Fruit fly (Drosophila melanogaster): ENCODE data around the gene bru3.

Gene bru3

DNA sequence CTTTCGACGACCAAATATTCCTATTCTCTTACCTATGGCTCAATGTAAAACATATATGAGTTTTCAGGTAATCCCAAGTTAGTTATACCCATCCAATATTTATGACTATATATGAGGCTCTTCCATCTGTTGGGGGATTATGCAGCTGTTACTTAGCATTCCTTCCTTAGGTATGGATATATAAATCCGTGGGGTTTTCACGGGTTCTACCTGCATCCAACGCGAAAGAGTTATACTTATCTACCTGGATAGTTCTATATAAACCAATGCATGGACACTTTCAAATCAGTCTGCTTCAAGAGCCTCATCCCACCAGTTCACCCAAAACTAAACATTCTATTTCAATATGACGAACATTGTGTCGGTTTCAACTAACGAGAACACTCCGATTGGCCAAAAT is 34.3 kb upstream of the bru3 start, which contains the start of gene CG43184:
TSS of gene CG43184 (plus strand) at position 301 of the 400 bp plus-strand sequence.
- TF ChIP-seq gce (GFP tag; IDR thresholded peaks at IDR 0.05) (no peak), Usf (GFP tag; optimal IDR thresholded peaks at IDR 0.05) (no peak), Ada2b (GFP tag; IDR thresholded peaks at IDR 0.05) (no peak), CG8359 (GFP tag; optimal IDR thresholded peaks at IDR 0.05; ENCODE audit: borderline replicate concordance) (no peak), Poxn (GFP tag; IDR thresholded peaks at IDR 0.05) (no peak), org-1 (GFP tag; optimal IDR thresholded peaks at IDR 0.05) (no peak), CG6175 (GFP tag; IDR thresholded peaks at IDR 0.05) (no peak), croc (GFP tag; conservative IDR thresholded peaks at IDR 0.05) (no peak), CG4617 (GFP tag; optimal IDR thresholded peaks at IDR 0.05; ENCODE audit: borderline replicate concordance) (no peak), tx (GFP tag; optimal IDR thresholded peaks at IDR 0.05) (no peak), Jarid2 (GFP tag; optimal IDR thresholded peaks at IDR 0.05) (no peak), CG12219 (GFP tag; optimal IDR thresholded peaks at IDR 0.05) (no peak), CG31441 (GFP tag; IDR thresholded peaks at IDR 0.05) (no peak)

DNA sequence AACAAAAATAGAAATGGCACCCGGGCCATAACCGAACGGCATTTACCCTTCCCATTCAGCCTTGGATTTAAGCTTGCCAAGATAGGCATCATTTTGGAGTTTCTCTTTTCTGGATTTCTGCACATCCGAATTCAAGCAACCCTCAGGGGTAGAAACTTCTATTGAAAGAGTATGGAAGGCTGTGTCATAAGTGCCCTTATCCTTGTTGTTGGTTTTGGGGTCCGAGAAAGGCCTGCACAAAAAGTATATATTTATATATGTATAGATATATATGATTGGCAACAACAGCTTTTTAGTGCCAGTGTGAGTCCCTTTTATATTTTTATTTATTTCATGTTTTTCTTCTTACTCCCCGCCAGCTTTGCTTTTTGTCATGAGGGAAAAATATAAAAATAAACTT is 40.1 kb downstream of the bru3 start:
- TF ChIP-seq ems (GFP tag; optimal IDR thresholded peaks at IDR 0.05) (no peak), CG2129 (GFP tag; IDR thresholded peaks at IDR 0.05; ENCODE audit: partially characterized antibody) (no peak), CG17612 (GFP tag; IDR thresholded peaks at IDR 0.05) (no peak), Antp (GFP tag; optimal IDR thresholded peaks at IDR 0.05) (no peak), seq (GFP tag; IDR thresholded peaks at IDR 0.05) (no peak), CG6175 (GFP tag; IDR thresholded peaks at IDR 0.05) (no peak), CG11093 (GFP tag; IDR thresholded peaks at IDR 0.05) (no peak), Ptx1 (GFP tag; IDR thresholded peaks at IDR 0.05) (no peak), CG11695 (GFP tag; IDR thresholded peaks at IDR 0.05) (no peak), slbo (GFP tag; IDR thresholded peaks at IDR 0.05) (peak; percentile 17; the same call in 1 of the 2 replicates), D19A (tag; optimal IDR thresholded peaks at IDR 0.05) (peak; percentile 82), kay (GFP tag; optimal IDR thresholded peaks at IDR 0.05) (no peak), rib (GFP tag; IDR thresholded peaks at IDR 0.05) (no peak), zfh1 (GFP tag; IDR thresholded peaks at IDR 0.05) (no peak), CG13894 (tag; optimal IDR thresholded peaks at IDR 0.05) (peak; percentile 96), CG43689 (GFP tag; IDR thresholded peaks at IDR 0.05) (no peak), CG18476 (GFP tag; optimal IDR thresholded peaks at IDR 0.05) (no peak), CG6254 (GFP tag; optimal IDR thresholded peaks at IDR 0.05) (no peak), CG13424 (tag; optimal IDR thresholded peaks at IDR 0.05) (no peak), Fer1 (GFP tag; optimal IDR thresholded peaks at IDR 0.05) (no peak), CG8924 (tag; optimal IDR thresholded peaks at IDR 0.05) (no peak), pzg (GFP tag; optimal IDR thresholded peaks at IDR 0.05) (no peak), run (tag; optimal IDR thresholded peaks at IDR 0.05) (no peak), zf30C (GFP tag; optimal IDR thresholded peaks at IDR 0.05) (no peak), gem (tag; optimal IDR thresholded peaks at IDR 0.05) (peak; percentile 4), CG13296 (GFP tag; optimal IDR thresholded peaks at IDR 0.05) (no peak), CG6689 (GFP tag; IDR thresholded peaks at IDR 0.05) (0 out of 2 replicates have a peak, but pooled peaks have one; percentile 11), CG9215 (GFP tag; IDR thresholded peaks at IDR 0.05) (no peak), bcd (GFP tag; optimal IDR thresholded peaks at IDR 0.05) (no peak), CG18599 (GFP tag; optimal IDR thresholded peaks at IDR 0.05) (peak; percentile 49), HLHmδ (GFP tag; optimal IDR thresholded peaks at IDR 0.05) (no peak), B-H2 (GFP tag; optimal IDR thresholded peaks at IDR 0.05) (no peak), hth (optimal IDR thresholded peaks at IDR 0.05) (no peak), CG1233 (GFP tag; optimal IDR thresholded peaks at IDR 0.05) (no peak), Mrtf (GFP tag; IDR thresholded peaks at IDR 0.05) (no peak), h (optimal IDR thresholded peaks at IDR 0.05) (no peak), CG10565 (GFP tag; optimal IDR thresholded peaks at IDR 0.05) (no peak), Ravus (GFP tag; IDR thresholded peaks at IDR 0.05) (no peak), CG17359 (tag; optimal IDR thresholded peaks at IDR 0.05) (no peak), Sry-δ (GFP tag; optimal IDR thresholded peaks at IDR 0.05) (no peak)

Data from whole organism, embryonic.